Worm (Caenorhabditis elegans) whole organism, young adult: ENCODE measurements around the gene T12A2.21.

Experiments
- B0261.1 ChIP-seq: sonication (generic microtip); optimal IDR thresholded peaks from 2 replicates; lab custom pipeline; 2016; ENCODE audit warnings: mild to moderate bottlenecking, missing genetic modification characterization, moderate library complexity, missing compliant biosample characterization
- F23B12.7 ChIP-seq: sonication (generic microtip); optimal IDR thresholded peaks from 2 replicates; lab custom pipeline; 2017; ENCODE audit warnings: missing genetic modification characterization, mild to moderate bottlenecking, missing compliant biosample characterization, antibody characterized with exemption, moderate library complexity; ENCODE audit not compliant: insufficient read depth
- F33H1.4 ChIP-seq: fragments of 200-800 bp; sonication (Bioruptor generic); IDR thresholded peaks from 2 replicates; pipeline ENCODE4 v1.3.6; 2022; ENCODE audit warnings: missing genetic modification reagents, missing genetic modification characterization, missing compliant biosample characterization
- F39B2.1 ChIP-seq: fragments of 200-800 bp; sonication (Bioruptor generic); IDR thresholded peaks from 2 replicates; pipeline ENCODE4 v1.3.6; 2022; ENCODE audit warnings: missing genetic modification reagents, missing genetic modification characterization, missing compliant biosample characterization
- F55B11.4 ChIP-seq: sonication (generic microtip); optimal IDR thresholded peaks from 2 replicates; lab custom pipeline; 2016; ENCODE audit warnings: missing compliant biosample characterization, missing genetic modification characterization, borderline replicate concordance; ENCODE audit not compliant: insufficient read depth
- F57A8.1 ChIP-seq: fragments of 200-800 bp; sonication (Bioruptor generic); optimal IDR thresholded peaks from 2 replicates; lab custom pipeline; 2018; ENCODE audit warnings: mild to moderate bottlenecking, missing genetic modification characterization, moderate library complexity, missing compliant biosample characterization
- K12H6.12 ChIP-seq: fragments of 200-800 bp; sonication (Bioruptor generic); optimal IDR thresholded peaks from 2 replicates; lab custom pipeline; 2018; ENCODE audit warnings: mild to moderate bottlenecking, missing genetic modification characterization, missing compliant biosample characterization
- Y53G8AR.9 ChIP-seq: fragments of 200-800 bp; sonication (Bioruptor generic); conservative IDR thresholded peaks from 2 replicates; pipeline ENCODE4 v1.3.6; 2022; ENCODE audit warnings: missing genetic modification reagents, missing genetic modification characterization, missing compliant biosample characterization
- ZK185.1 ChIP-seq: sonication (generic microtip); optimal IDR thresholded peaks from 2 replicates; lab custom pipeline; 2016; ENCODE audit warnings: mild to moderate bottlenecking, missing genetic modification characterization, missing compliant biosample characterization; ENCODE audit not compliant: poor library complexity, severe bottlenecking
- ama-1 ChIP-seq, 3 experiments: fragments of 150-350 bp in 1 of 3; sonication (generic microtip) in 2 of 3; optimal IDR thresholded peaks; 2 replicates each; lab custom pipeline; 2014 to 2018; ENCODE audit warnings: missing biosample characterization in 2 of 3, missing genetic modification characterization in 2 of 3, missing genetic modification reagents in 2 of 3
- aptf-2 ChIP-seq: fragments of 200-800 bp; sonication (Bioruptor generic); conservative IDR thresholded peaks from 2 replicates; pipeline ENCODE4 v1.3.6; 2022; ENCODE audit warnings: missing genetic modification reagents, missing genetic modification characterization, missing compliant biosample characterization
- aptf-3 ChIP-seq: fragments of 200-800 bp; sonication (Bioruptor generic); IDR thresholded peaks from 2 replicates; pipeline ENCODE4 v1.3.6; 2022; ENCODE audit warnings: missing genetic modification characterization, missing compliant biosample characterization
- athp-1 ChIP-seq: sonication (generic microtip); optimal IDR thresholded peaks from 2 replicates; lab custom pipeline; 2017; ENCODE audit warnings: mild to moderate bottlenecking, missing genetic modification characterization, missing compliant biosample characterization
- ccch-3 ChIP-seq: fragments of 200-800 bp; sonication (Bioruptor generic); optimal IDR thresholded peaks from 2 replicates; lab custom pipeline; 2018; ENCODE audit warnings: mild to moderate bottlenecking, missing genetic modification characterization, missing compliant biosample characterization
- ceh-100 ChIP-seq: fragments of 200-800 bp; sonication (Bioruptor generic); IDR thresholded peaks from 2 replicates; pipeline ENCODE4 v1.3.6; 2022; ENCODE audit warnings: missing genetic modification reagents, missing genetic modification characterization, missing compliant biosample characterization
- ceh-40 ChIP-seq: fragments of 200-800 bp; sonication (Bioruptor generic); IDR thresholded peaks from 2 replicates; pipeline ENCODE4 v1.3.6; 2022; ENCODE audit warnings: missing genetic modification characterization, missing compliant biosample characterization
- ceh-79 ChIP-seq: sonication (generic microtip); optimal IDR thresholded peaks from 2 replicates; lab custom pipeline; 2017; ENCODE audit warnings: mild to moderate bottlenecking, missing genetic modification characterization, missing compliant biosample characterization
- die-1 ChIP-seq: sonication (generic microtip); optimal IDR thresholded peaks from 2 replicates; lab custom pipeline; 2016; ENCODE audit warnings: missing genotype, mild to moderate bottlenecking, missing genetic modification characterization, missing compliant biosample characterization
- dpff-1 ChIP-seq: sonication (generic microtip); optimal IDR thresholded peaks from 2 replicates; lab custom pipeline; 2017; ENCODE audit warnings: mild to moderate bottlenecking, missing genetic modification characterization, missing compliant biosample characterization
- dpl-1 ChIP-seq: fragments of 150-350 bp; optimal IDR thresholded peaks from 2 replicates; lab custom pipeline; 2014; ENCODE audit warnings: missing biosample characterization, missing genetic modification reagents, missing genetic modification characterization
- fkh-3 ChIP-seq: sonication (generic microtip); optimal IDR thresholded peaks from 2 replicates; lab custom pipeline; 2016; ENCODE audit warnings: mild to moderate bottlenecking, missing genetic modification characterization, missing compliant biosample characterization
- hsf-1 ChIP-seq: fragments of 200-800 bp; sonication (Bioruptor generic); IDR thresholded peaks from 2 replicates; pipeline ENCODE4 v1.3.6; 2022; ENCODE audit warnings: missing genetic modification reagents, missing genetic modification characterization, missing compliant biosample characterization
- let-526 ChIP-seq: fragments of 200-800 bp; sonication (Bioruptor generic); IDR thresholded peaks from 2 replicates; pipeline ENCODE4 v1.3.6; 2022; ENCODE audit warnings: missing genetic modification reagents, missing genetic modification characterization, missing compliant biosample characterization
- lin-40 ChIP-seq: sonication (generic microtip); optimal IDR thresholded peaks from 2 replicates; lab custom pipeline; 2016; ENCODE audit warnings: missing genetic modification characterization, mild to moderate bottlenecking, missing compliant biosample characterization, missing genotype, missing genetic modification reagents
- madf-8 ChIP-seq: fragments of 200-800 bp; sonication (Bioruptor generic); conservative IDR thresholded peaks from 2 replicates; pipeline ENCODE4 v1.3.6; 2022; ENCODE audit warnings: missing genetic modification reagents, missing genetic modification characterization, missing compliant biosample characterization
- mcd-1 ChIP-seq: fragments of 200-800 bp; sonication (Bioruptor generic); IDR thresholded peaks from 2 replicates; pipeline ENCODE4 v1.3.6; 2022; ENCODE audit warnings: missing genetic modification reagents, missing genetic modification characterization, missing compliant biosample characterization
- mxl-1 ChIP-seq: sonication (generic microtip); optimal IDR thresholded peaks from 2 replicates; lab custom pipeline; 2016; ENCODE audit warnings: missing genetic modification characterization, missing compliant biosample characterization
- nfya-1 ChIP-seq: sonication (generic microtip); optimal IDR thresholded peaks from 2 replicates; lab custom pipeline; 2017; ENCODE audit warnings: antibody characterized with exemption, missing compliant biosample characterization, missing genetic modification characterization, borderline replicate concordance; ENCODE audit not compliant: insufficient read depth
- nfyb-1 ChIP-seq: fragments of 200-800 bp; sonication (Bioruptor generic); IDR thresholded peaks from 2 replicates; pipeline ENCODE4 v1.3.6; 2022; ENCODE audit warnings: missing genetic modification reagents, missing genetic modification characterization, missing compliant biosample characterization
- nhr-179 ChIP-seq: sonication (generic microtip); optimal IDR thresholded peaks from 2 replicates; lab custom pipeline; 2016; ENCODE audit warnings: mild to moderate bottlenecking, missing genetic modification characterization, missing compliant biosample characterization
- nhr-27 ChIP-seq: fragments of 200-800 bp; sonication (Bioruptor generic); optimal IDR thresholded peaks from 2 replicates; lab custom pipeline; 2018; ENCODE audit warnings: mild to moderate bottlenecking, missing genetic modification characterization, moderate library complexity, missing compliant biosample characterization
- nhr-80 ChIP-seq: sonication (generic microtip); optimal IDR thresholded peaks from 2 replicates; lab custom pipeline; 2016; ENCODE audit warnings: missing genetic modification characterization, missing compliant biosample characterization
- nhr-90 ChIP-seq: sonication (generic microtip); optimal IDR thresholded peaks from 2 replicates; lab custom pipeline; 2016; ENCODE audit warnings: missing genotype, mild to moderate bottlenecking, missing genetic modification characterization, missing compliant biosample characterization
- rcor-1 ChIP-seq: fragments of 200-800 bp; sonication (Bioruptor generic); IDR thresholded peaks from 2 replicates; pipeline ENCODE4 v1.3.6; 2022; ENCODE audit warnings: missing genetic modification reagents, missing genetic modification characterization, missing compliant biosample characterization
- rec-8 ChIP-seq, 2 experiments: sonication (generic microtip); optimal IDR thresholded peaks; 2 replicates each; lab custom pipeline; 2016; ENCODE audit warnings: mild to moderate bottlenecking in 2 of 2, missing genetic modification characterization in 2 of 2, missing genetic modification reagents in 2 of 2, missing genotype in 2 of 2, missing biosample characterization in 1 of 2, missing compliant biosample characterization in 1 of 2, moderate library complexity in 1 of 2
- repo-1 ChIP-seq: sonication (generic microtip); optimal IDR thresholded peaks from 2 replicates; lab custom pipeline; 2017; ENCODE audit warnings: mild to moderate bottlenecking, missing genetic modification characterization, missing compliant biosample characterization
- rpc-1 ChIP-seq, 2 experiments: fragments of 150-350 bp in 1 of 2; sonication (generic microtip) in 1 of 2; optimal IDR thresholded peaks; 2 replicates each; lab custom pipeline; 2014 to 2018; ENCODE audit warnings: missing biosample characterization in 1 of 2, missing genetic modification characterization in 1 of 2, missing genetic modification reagents in 1 of 2, missing genotype in 1 of 2
- sea-2 ChIP-seq: fragments of 200-800 bp; sonication (Bioruptor generic); IDR thresholded peaks from 2 replicates; pipeline ENCODE4 v1.3.6; 2022; ENCODE audit warnings: missing genetic modification characterization, missing compliant biosample characterization
- snpc-1.1 ChIP-seq: sonication (generic microtip); optimal IDR thresholded peaks from 2 replicates; lab custom pipeline; 2017; ENCODE audit warnings: missing genetic modification characterization, mild to moderate bottlenecking, missing compliant biosample characterization, antibody characterized with exemption, moderate library complexity, missing genotype, missing genetic modification reagents; ENCODE audit not compliant: insufficient read depth
- snpc-1.3 ChIP-seq: sonication (generic microtip); optimal IDR thresholded peaks from 2 replicates; lab custom pipeline; 2017; ENCODE audit warnings: missing genetic modification characterization, mild to moderate bottlenecking, missing compliant biosample characterization, antibody characterized with exemption, moderate library complexity, missing genotype, missing genetic modification reagents; ENCODE audit not compliant: insufficient read depth
- snpc-3.4 ChIP-seq: sonication (generic microtip); optimal IDR thresholded peaks from 2 replicates; lab custom pipeline; 2017; ENCODE audit warnings: missing genetic modification characterization, mild to moderate bottlenecking, missing compliant biosample characterization, antibody characterized with exemption, moderate library complexity, missing genotype, missing genetic modification reagents
- tbp1 ChIP-seq: fragments of 200-800 bp; sonication (Bioruptor generic); optimal IDR thresholded peaks from 2 replicates; lab custom pipeline; 2018; ENCODE audit warnings: mild to moderate bottlenecking, missing genetic modification characterization, missing compliant biosample characterization
- tlf-1 ChIP-seq: fragments of 200-800 bp; sonication (Bioruptor generic); optimal IDR thresholded peaks from 2 replicates; lab custom pipeline; 2018; ENCODE audit warnings: mild to moderate bottlenecking, missing genetic modification characterization, missing compliant biosample characterization
- xnd-1 ChIP-seq: sonication (generic microtip); optimal IDR thresholded peaks from 2 replicates; lab custom pipeline; 2016; ENCODE audit warnings: missing genotype, missing genetic modification reagents, missing genetic modification characterization, missing compliant biosample characterization
- zfh-2 ChIP-seq: fragments of 200-800 bp; sonication (Bioruptor generic); conservative IDR thresholded peaks from 2 replicates; pipeline ENCODE4 v1.3.6; 2022; ENCODE audit warnings: missing genetic modification reagents, missing genetic modification characterization, missing compliant biosample characterization
- zim-3 ChIP-seq: sonication (generic microtip); optimal IDR thresholded peaks from 2 replicates; lab custom pipeline; 2017; ENCODE audit warnings: mild to moderate bottlenecking, missing genetic modification characterization, moderate library complexity, missing compliant biosample characterization
- ztf-6 ChIP-seq: fragments of 200-800 bp; sonication (Bioruptor generic); IDR thresholded peaks from 2 replicates; pipeline ENCODE4 v1.3.6; 2022; ENCODE audit warnings: missing genetic modification reagents, missing genetic modification characterization, missing compliant biosample characterization

T12A2.21 gene

DNA sequence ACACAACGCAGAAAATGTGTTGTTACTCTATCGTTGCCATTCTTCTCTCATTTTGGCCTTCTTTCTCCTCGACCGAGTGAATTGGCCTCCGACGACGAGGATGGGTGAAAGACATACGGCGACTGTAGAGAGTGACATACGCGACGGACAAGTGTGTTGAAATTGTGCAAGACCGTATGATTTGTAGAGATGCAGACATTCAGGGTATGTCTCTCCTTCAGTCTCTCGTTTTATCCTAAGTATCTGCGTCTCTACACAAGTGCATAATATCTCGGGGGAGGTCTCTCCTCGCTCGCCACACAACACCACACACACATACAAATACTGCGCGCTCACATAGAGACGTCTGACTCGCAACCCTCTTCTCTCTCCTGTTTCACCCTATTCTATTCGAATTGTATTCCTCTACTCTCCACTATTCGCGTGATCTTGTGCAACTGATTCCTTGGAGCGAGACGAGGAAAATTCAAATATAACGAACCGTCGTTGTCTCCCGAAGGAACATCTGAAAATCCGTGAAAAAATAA lies 43.6 kb upstream of the T12A2.21 start, which contains the start of gene hmg-1.2 (continued):
- no peak for TF ChIP-seq nfya-1 (tag; lab: Kevin White, UChicago)
- no peak for TF ChIP-seq rec-8 (tag; optimal IDR thresholded peaks at IDR 0.05; lab: Kevin White, UChicago)
- no peak for TF ChIP-seq madf-8 (GFP tag; lab: Robert Waterston, UW)
- peak; percentile 57 for TF ChIP-seq mcd-1
- no peak for TF ChIP-seq ceh-100 (GFP tag; lab: Robert Waterston, UW)
- TF ChIP-seq Y53G8AR.9 (GFP tag; lab: Robert Waterston, UW), result no peak
- no peak for TF ChIP-seq dpl-1 (GFP tag; lab: Kevin White, UChicago)
- TF ChIP-seq tlf-1 (GFP tag; lab: Kevin White, UChicago), result peak; percentile 55
- peak; percentile 86 for TF ChIP-seq nfyb-1
- TF ChIP-seq ceh-40 (GFP tag; lab: Robert Waterston, UW), result no peak
- TF ChIP-seq nhr-80 (tag; lab: Kevin White, UChicago), result peak; percentile 74
- no peak for TF ChIP-seq aptf-3
- no peak for TF ChIP-seq zim-3 (tag; lab: Kevin White, UChicago)
- TF ChIP-seq rcor-1 (GFP tag; lab: Robert Waterston, UW), result peak; percentile 47; the same call in 1 of the 2 replicates
- no peak for TF ChIP-seq ztf-6
- no peak for TF ChIP-seq ccch-3 (GFP tag; lab: Kevin White, UChicago)
- peak; percentile 32 for TF ChIP-seq ceh-79 (tag; lab: Kevin White, UChicago)
- no peak for TF ChIP-seq F57A8.1 (GFP tag; lab: Kevin White, UChicago)
- no peak for TF ChIP-seq rpc-1 (optimal IDR thresholded peaks at IDR 0.05; lab: Kevin White, UChicago)
- no peak for TF ChIP-seq rpc-1 (tag; optimal IDR thresholded peaks at IDR 0.05; lab: Kevin White, UChicago)
- TF ChIP-seq nhr-27, result no peak
- no peak for TF ChIP-seq zfh-2
- peak; percentile 76 for TF ChIP-seq ZK185.1 (tag; lab: Kevin White, UChicago)
- peak; percentile 23 for TF ChIP-seq snpc-3.4 (tag; lab: Kevin White, UChicago)
- TF ChIP-seq F23B12.7, result no peak
- TF ChIP-seq die-1 (tag; lab: Kevin White, UChicago), result no peak
- TF ChIP-seq let-526 (GFP tag; lab: Robert Waterston, UW), result no peak
- no peak for TF ChIP-seq F55B11.4 (tag; lab: Kevin White, UChicago)
- TF ChIP-seq aptf-2 (GFP tag; lab: Robert Waterston, UW), result no peak
- no peak; the same call in 1 of the 2 replicates for TF ChIP-seq F33H1.4 (GFP tag; lab: Robert Waterston, UW)
- TF ChIP-seq athp-1 (tag; lab: Kevin White, UChicago), result peak; percentile 50
- no peak for TF ChIP-seq sea-2 (GFP tag; lab: Robert Waterston, UW)
- no peak for TF ChIP-seq xnd-1 (tag; lab: Kevin White, UChicago)
- no peak for TF ChIP-seq dpff-1 (tag; lab: Kevin White, UChicago)
- peak; percentile 36 for TF ChIP-seq tbp1 (GFP tag; lab: Kevin White, UChicago)
- peak; percentile 73 for TF ChIP-seq repo-1 (tag; lab: Kevin White, UChicago)
- TF ChIP-seq fkh-3 (tag; lab: Kevin White, UChicago), result no peak
- no peak for TF ChIP-seq B0261.1 (tag; lab: Kevin White, UChicago)
- TF ChIP-seq snpc-1.3 (tag; lab: Kevin White, UChicago), result no peak
- TF ChIP-seq K12H6.12 (tag; lab: Kevin White, UChicago), result peak; percentile 65
- TF ChIP-seq lin-40 (tag; lab: Kevin White, UChicago), result peak; percentile 85
- TF ChIP-seq F39B2.1, result no peak
- TF ChIP-seq mxl-1 (tag; lab: Kevin White, UChicago), result no peak
- no peak for TF ChIP-seq hsf-1
- TF ChIP-seq ama-1 (optimal IDR thresholded peaks at IDR 0.05; lab: Kevin White, UChicago), result no peak
- TF ChIP-seq ama-1 (GFP tag; optimal IDR thresholded peaks at IDR 0.05; lab: Kevin White, UChicago), result no peak
- no peak for TF ChIP-seq nhr-179
- TF ChIP-seq snpc-1.1 (tag; lab: Kevin White, UChicago), result no peak
- TF ChIP-seq nhr-90 (tag; lab: Kevin White, UChicago), result peak; percentile 49
